Fruit fly (Drosophila melanogaster) whole organism, prepupa: ENCODE data around the gene ppk13.

Source experiments
- CG31627 ChIP-seq: fragments of 200-800 bp; sonication (Bioruptor generic); optimal IDR thresholded peaks from 3 replicates; lab custom pipeline; 2016; ENCODE audit warnings: missing biosample characterization, missing genetic modification characterization
- CG32006 ChIP-seq: fragments of 200-800 bp; sonication (Bioruptor generic); optimal IDR thresholded peaks from 3 replicates; lab custom pipeline; 2017; ENCODE audit warnings: missing biosample characterization, mild to moderate bottlenecking, missing genetic modification characterization
- CG34406 ChIP-seq: fragments of 200-800 bp; sonication (Bioruptor generic); optimal IDR thresholded peaks from 3 replicates; lab custom pipeline; 2016; ENCODE audit warnings: missing biosample characterization, missing genetic modification characterization
- CG3919 ChIP-seq: fragments of 200-800 bp; sonication (Bioruptor generic); optimal IDR thresholded peaks from 3 replicates; lab custom pipeline; 2016; ENCODE audit warnings: missing biosample characterization, missing genetic modification characterization
- Gug ChIP-seq: fragments of 200-800 bp; sonication (Bioruptor generic); IDR thresholded peaks from 2 replicates; pipeline ENCODE4 v1.3.6; 2022; ENCODE audit warnings: missing biosample characterization, missing genetic modification characterization
- Hr38 ChIP-seq: sonication (Bioruptor generic); optimal IDR thresholded peaks from 2 replicates; lab custom pipeline; 2016; ENCODE audit warnings: missing biosample characterization, missing genetic modification characterization
- Met ChIP-seq: fragments of 200-800 bp; sonication (Bioruptor generic); optimal IDR thresholded peaks from 3 replicates; lab custom pipeline; 2016; ENCODE audit warnings: missing biosample characterization, missing genetic modification characterization
- net ChIP-seq: fragments of 200-800 bp; sonication (Bioruptor generic); optimal IDR thresholded peaks from 3 replicates; lab custom pipeline; 2016; ENCODE audit warnings: missing biosample characterization, missing genetic modification characterization

DNA sequence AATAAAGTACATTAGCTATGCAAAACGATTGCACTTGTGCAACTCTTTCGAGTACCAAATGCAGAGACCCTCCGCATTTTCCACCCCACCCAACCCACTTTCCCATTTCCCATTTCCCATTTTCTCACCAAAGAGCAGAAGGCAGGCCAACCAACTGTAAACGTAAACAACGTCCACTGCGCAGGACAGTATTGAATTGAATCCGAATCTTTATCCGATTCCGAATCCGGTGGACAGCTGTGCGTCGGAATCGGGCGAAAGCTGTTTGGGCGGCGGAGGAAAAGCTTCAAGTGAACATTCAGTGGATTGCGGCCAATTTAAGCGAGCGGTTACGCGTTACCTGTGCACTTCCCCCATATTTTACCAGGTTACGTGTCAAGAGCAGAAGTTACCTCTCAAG, 13.4 kb downstream of the ppk13 start, which contains the start of gene tadr:
- TF ChIP-seq Gug (no peak), Met (GFP tag; lab: Kevin White, UChicago) (no peak), CG3919 (GFP tag; lab: Kevin White, UChicago) (no peak), CG34406 (GFP tag; lab: Kevin White, UChicago) (no peak), CG31627 (GFP tag; lab: Kevin White, UChicago) (no peak), Hr38 (no peak), CG32006 (GFP tag; lab: Kevin White, UChicago) (no peak), net (GFP tag; lab: Kevin White, UChicago) (no peak)
